Worm (Caenorhabditis elegans) whole organism, L4 larva: ENCODE data around the gene set-2.

Source experiments
- F10B5.3 ChIP-seq: sonication (generic microtip); optimal IDR thresholded peaks from 2 replicates; lab custom pipeline; 2016; ENCODE audit warnings: mild to moderate bottlenecking, missing genetic modification characterization, missing compliant biosample characterization
- F49E8.2 ChIP-seq: sonication (generic microtip); optimal IDR thresholded peaks from 2 replicates; lab custom pipeline; 2016; ENCODE audit warnings: missing compliant biosample characterization, mild to moderate bottlenecking, missing genetic modification characterization, borderline replicate concordance
- R02D3.7 ChIP-seq: fragments of 150-350 bp; sonication (generic microtip); optimal IDR thresholded peaks from 3 replicates; lab custom pipeline; 2014; ENCODE audit warnings: missing biosample characterization, missing genetic modification characterization
- Y5F2A.4 ChIP-seq: fragments of 200-800 bp; sonication (Bioruptor generic); optimal IDR thresholded peaks from 2 replicates; lab custom pipeline; 2018; ENCODE audit warnings: mild to moderate bottlenecking, missing genetic modification characterization, missing compliant biosample characterization
- ZK337.2 ChIP-seq: fragments of 200-800 bp; sonication (Bioruptor generic); IDR thresholded peaks from 2 replicates; pipeline ENCODE4 v1.3.6; 2022; ENCODE audit warnings: missing genetic modification reagents, missing genetic modification characterization, missing compliant biosample characterization
- aha-1 ChIP-seq: fragments of 150-350 bp; peaks from one replicate; lab custom pipeline; 2014; ENCODE audit warnings: missing biosample characterization, missing genetic modification characterization
- ama-1 ChIP-seq: fragments of 150-350 bp; optimal IDR thresholded peaks from 2 replicates; lab custom pipeline; 2014; ENCODE audit warnings: inconsistent platforms, mixed read lengths
- arid-1 ChIP-seq: fragments of 200-800 bp; sonication (Bioruptor generic); conservative IDR thresholded peaks from 2 replicates; pipeline ENCODE4 v1.3.6; 2022; ENCODE audit warnings: missing genetic modification reagents, missing genetic modification characterization, missing compliant biosample characterization
- attf-4 ChIP-seq: sonication (generic microtip); optimal IDR thresholded peaks from 3 replicates; lab custom pipeline; 2017; ENCODE audit warnings: missing biosample characterization, missing genetic modification characterization
- ces-1 ChIP-seq: fragments of 150-350 bp; sonication (generic microtip); optimal IDR thresholded peaks from 4 replicates; lab custom pipeline; 2014; ENCODE audit warnings: missing biosample characterization, missing genetic modification reagents, missing genetic modification characterization
- ctbp-1 ChIP-seq: fragments of 200-800 bp; sonication (Bioruptor generic); IDR thresholded peaks from 2 replicates; pipeline ENCODE4 v1.3.6; 2022; ENCODE audit warnings: missing genetic modification reagents, missing genetic modification characterization, missing compliant biosample characterization
- daf-19 ChIP-seq: fragments of 200-800 bp; sonication (Bioruptor generic); conservative IDR thresholded peaks from 2 replicates; pipeline ENCODE4 v1.3.6; 2022; ENCODE audit warnings: missing genetic modification characterization, missing compliant biosample characterization
- dmd-6 ChIP-seq: fragments of 200-800 bp; sonication (Bioruptor generic); IDR thresholded peaks from 2 replicates; pipeline ENCODE4 v1.3.6; 2022; ENCODE audit warnings: missing genetic modification reagents, missing genetic modification characterization, missing compliant biosample characterization
- dmd-8 ChIP-seq: fragments of 200-800 bp; sonication (Bioruptor generic); IDR thresholded peaks from 2 replicates; pipeline ENCODE4 v1.3.6; 2022; ENCODE audit warnings: missing genetic modification characterization, missing compliant biosample characterization
- dpl-1 ChIP-seq: fragments of 150-350 bp; optimal IDR thresholded peaks from 2 replicates; lab custom pipeline; 2014; ENCODE audit warnings: missing biosample characterization, missing genetic modification reagents, missing genetic modification characterization
- egl-27 ChIP-seq: sonication (generic microtip); optimal IDR thresholded peaks from 3 replicates; lab custom pipeline; 2017; ENCODE audit warnings: missing biosample characterization, missing genetic modification reagents, missing genetic modification characterization
- fkh-10 ChIP-seq: fragments of 150-350 bp; optimal IDR thresholded peaks from 2 replicates; lab custom pipeline; 2014; ENCODE audit warnings: missing biosample characterization, missing genetic modification reagents, missing genetic modification characterization
- hif-1 ChIP-seq, 2 experiments: sonication (generic microtip); optimal IDR thresholded peaks; 2 replicates each; lab custom pipeline; 2016 to 2017; ENCODE audit warnings: missing compliant biosample characterization in 2 of 2, missing genetic modification characterization in 2 of 2, missing genetic modification reagents in 2 of 2, missing genotype in 2 of 2, mild to moderate bottlenecking in 1 of 2
- lim-7 ChIP-seq: fragments of 200-800 bp; sonication (Bioruptor generic); IDR thresholded peaks from 2 replicates; pipeline ENCODE4 v1.3.6; 2022; ENCODE audit warnings: missing genetic modification characterization, missing compliant biosample characterization
- lin-1 ChIP-seq: fragments of 200-800 bp; sonication (Bioruptor generic); IDR thresholded peaks from 2 replicates; pipeline ENCODE4 v1.3.6; 2022; ENCODE audit warnings: missing genetic modification reagents, missing genetic modification characterization, missing compliant biosample characterization
- lin-13 ChIP-seq: fragments of 150-350 bp; optimal IDR thresholded peaks from 2 replicates; lab custom pipeline; 2014; ENCODE audit warnings: missing biosample characterization, missing genetic modification reagents, missing genetic modification characterization
- lin-38 ChIP-seq: fragments of 200-800 bp; sonication (Bioruptor generic); IDR thresholded peaks from 2 replicates; pipeline ENCODE4 v1.3.6; 2022; ENCODE audit warnings: missing genetic modification reagents, missing genetic modification characterization, missing compliant biosample characterization
- lin-39 ChIP-seq: fragments of 150-350 bp; optimal IDR thresholded peaks from 2 replicates; lab custom pipeline; 2014; ENCODE audit warnings: missing biosample characterization, missing genetic modification reagents, missing genetic modification characterization
- lir-3 ChIP-seq: sonication (generic microtip); optimal IDR thresholded peaks from 2 replicates; lab custom pipeline; 2016; ENCODE audit warnings: mild to moderate bottlenecking, missing genetic modification characterization, missing compliant biosample characterization
- mep-1 ChIP-seq: fragments of 150-350 bp; sonication (generic microtip); optimal IDR thresholded peaks from 3 replicates; lab custom pipeline; 2014; ENCODE audit warnings: missing biosample characterization, missing genetic modification characterization
- mes-2 ChIP-seq: sonication (generic microtip); optimal IDR thresholded peaks from 2 replicates; lab custom pipeline; 2016; ENCODE audit warnings: missing genotype, mild to moderate bottlenecking, missing genetic modification characterization, missing compliant biosample characterization; ENCODE audit not compliant: poor library complexity, severe bottlenecking
- mxl-2 ChIP-seq: fragments of 200-800 bp; sonication (Bioruptor generic); conservative IDR thresholded peaks from 2 replicates; pipeline ENCODE4 v1.3.6; 2022; ENCODE audit warnings: missing genetic modification reagents, missing genetic modification characterization, missing compliant biosample characterization
- nhr-11 ChIP-seq: fragments of 150-350 bp; optimal IDR thresholded peaks from 2 replicates; lab custom pipeline; 2014; ENCODE audit warnings: missing biosample characterization, missing genetic modification characterization
- nhr-111 ChIP-seq: fragments of 200-800 bp; sonication (Bioruptor generic); optimal IDR thresholded peaks from 2 replicates; lab custom pipeline; 2018; ENCODE audit warnings: mild to moderate bottlenecking, missing genetic modification characterization, missing compliant biosample characterization
- nhr-28 ChIP-seq: fragments of 150-350 bp; optimal IDR thresholded peaks from 2 replicates; lab custom pipeline; 2014; ENCODE audit warnings: missing biosample characterization, missing genetic modification characterization
- nhr-41 ChIP-seq: fragments of 200-800 bp; sonication (Bioruptor generic); IDR thresholded peaks from 2 replicates; pipeline ENCODE4 v1.3.6; 2022; ENCODE audit warnings: missing genetic modification reagents, missing genetic modification characterization, missing compliant biosample characterization
- nhr-42 ChIP-seq: fragments of 200-800 bp; sonication (Bioruptor generic); IDR thresholded peaks from 2 replicates; pipeline ENCODE4 v1.3.6; 2022; ENCODE audit warnings: missing genetic modification characterization, missing compliant biosample characterization
- nhr-48 ChIP-seq: sonication (generic microtip); optimal IDR thresholded peaks from 2 replicates; lab custom pipeline; 2016; ENCODE audit warnings: mild to moderate bottlenecking, missing genetic modification characterization, missing compliant biosample characterization
- nhr-76 ChIP-seq: fragments of 150-350 bp; optimal IDR thresholded peaks from 2 replicates; lab custom pipeline; 2014; ENCODE audit warnings: missing biosample characterization, missing genetic modification characterization
- nhr-77 ChIP-seq: fragments of 150-350 bp; optimal IDR thresholded peaks from 2 replicates; lab custom pipeline; 2014; ENCODE audit warnings: missing biosample characterization, missing genetic modification characterization
- pha-4 ChIP-seq, 2 experiments: fragments of 150-350 bp in 1 of 2; fragments of 200-800 bp in 1 of 2; sonication (Bioruptor generic) in 1 of 2; IDR thresholded peaks in 1 of 2; optimal IDR thresholded peaks in 1 of 2; 2 replicates each; pipeline versions ENCODE4 v1.3.6 to Lab custom; 2014 to 2022; ENCODE audit warnings: missing genetic modification characterization in 2 of 2, missing genetic modification reagents in 2 of 2, missing biosample characterization in 1 of 2, missing compliant biosample characterization in 1 of 2
- pqm-1 ChIP-seq: sonication (generic microtip); optimal IDR thresholded peaks from 2 replicates; lab custom pipeline; 2017; ENCODE audit warnings: missing biosample characterization, missing genetic modification characterization
- rbr-2 ChIP-seq: sonication (generic microtip); optimal IDR thresholded peaks from 2 replicates; lab custom pipeline; 2016; ENCODE audit warnings: missing genotype, missing genetic modification characterization, missing compliant biosample characterization
- saeg-2 ChIP-seq: fragments of 200-800 bp; sonication (Bioruptor generic); IDR thresholded peaks from 2 replicates; pipeline ENCODE4 v1.3.6; 2022; ENCODE audit warnings: missing genetic modification reagents, missing genetic modification characterization, missing compliant biosample characterization
- snpc-1.2 ChIP-seq: fragments of 200-800 bp; sonication (Bioruptor generic); IDR thresholded peaks from 2 replicates; pipeline ENCODE4 v1.3.6; 2022; ENCODE audit warnings: missing genetic modification reagents, missing genetic modification characterization, missing compliant biosample characterization
- snpc-4 ChIP-seq: fragments of 150-350 bp; optimal IDR thresholded peaks from 2 replicates; lab custom pipeline; 2014; ENCODE audit warnings: missing biosample characterization, missing genetic modification characterization
- spr-3 ChIP-seq: fragments of 200-800 bp; sonication (Bioruptor generic); optimal IDR thresholded peaks from 2 replicates; lab custom pipeline; 2018; ENCODE audit warnings: mild to moderate bottlenecking, missing genetic modification characterization, missing compliant biosample characterization
- tra-1 ChIP-seq: fragments of 200-800 bp; sonication (Bioruptor generic); IDR thresholded peaks from 2 replicates; pipeline ENCODE4 v1.3.6; 2022; ENCODE audit warnings: missing genetic modification reagents, missing genetic modification characterization, missing compliant biosample characterization
- unc-130 ChIP-seq: sonication (generic microtip); optimal IDR thresholded peaks from 2 replicates; lab custom pipeline; 2016; ENCODE audit warnings: missing genetic modification reagents, missing genetic modification characterization, missing compliant biosample characterization
- zag-1 ChIP-seq: fragments of 150-350 bp; optimal IDR thresholded peaks from 2 replicates; lab custom pipeline; 2014; ENCODE audit warnings: missing biosample characterization, missing genetic modification characterization
- zfp-2 ChIP-seq: sonication (generic microtip); optimal IDR thresholded peaks from 2 replicates; lab custom pipeline; 2016; ENCODE audit warnings: mild to moderate bottlenecking, missing genetic modification characterization, missing compliant biosample characterization
- zfp-3 ChIP-seq: fragments of 200-800 bp; sonication (Bioruptor generic); conservative IDR thresholded peaks from 2 replicates; pipeline ENCODE4 v1.3.6; 2022; ENCODE audit warnings: missing genetic modification reagents, missing genetic modification characterization, missing compliant biosample characterization
- zip-2 ChIP-seq: fragments of 150-350 bp; optimal IDR thresholded peaks from 2 replicates; lab custom pipeline; 2014; ENCODE audit warnings: missing biosample characterization, missing genetic modification characterization
- ztf-7 ChIP-seq: fragments of 150-350 bp; optimal IDR thresholded peaks from 2 replicates; lab custom pipeline; 2014; ENCODE audit warnings: missing biosample characterization, missing genetic modification characterization

set-2 gene

DNA sequence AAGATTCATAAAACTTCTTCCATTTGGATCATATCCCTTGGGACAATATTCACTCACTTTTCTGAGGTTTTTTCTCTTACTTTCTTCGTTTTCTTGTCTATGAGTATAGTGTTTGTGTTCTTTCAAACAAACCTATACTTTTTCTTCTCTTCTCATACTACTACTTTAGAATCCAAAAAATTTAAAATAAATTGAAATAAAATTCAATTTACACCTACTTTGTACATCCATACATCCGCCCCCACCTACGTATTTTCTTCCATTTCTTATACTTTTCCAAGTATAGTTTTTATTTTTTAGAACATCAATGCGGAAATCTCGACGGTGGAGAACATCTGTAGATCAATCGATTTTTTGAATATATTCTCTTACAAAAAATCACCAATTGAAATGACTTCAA lies 35.3 kb upstream of the set-2 start, which contains the start of gene nca-2:
TSS of gene nca-2 (plus strand) at position 301 of the 400 bp plus-strand sequence.
- TF ChIP-seq snpc-4 (tag; lab: Kevin White, UChicago) = no peak
- no peak for TF ChIP-seq zip-2 (tag; lab: Kevin White, UChicago)
- TF ChIP-seq dmd-6 = no peak
- TF ChIP-seq hif-1 (tag; optimal IDR thresholded peaks at IDR 0.05; lab: Kevin White, UChicago) = no peak

DNA sequence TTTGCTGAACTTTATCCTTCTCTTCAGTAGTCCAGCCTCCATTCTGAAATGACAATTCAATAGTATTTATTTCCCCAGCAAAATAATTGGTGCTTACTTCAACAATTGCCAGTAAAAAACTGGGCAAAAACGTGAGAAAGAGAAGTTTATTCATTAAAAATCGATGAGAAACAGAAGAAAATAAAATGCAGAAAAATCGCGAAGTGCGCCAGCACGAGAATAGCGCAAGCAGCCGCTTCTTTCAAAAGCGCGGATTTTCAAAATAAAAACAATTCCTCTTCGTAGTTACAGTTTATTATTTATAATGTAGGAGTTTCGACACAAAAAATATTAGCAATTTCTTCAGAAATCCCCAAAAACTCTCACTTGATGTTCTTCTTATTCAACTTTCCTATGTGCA lies 32.9 kb upstream of the set-2 start, which contains the start of gene C27F2.9:
TSS of gene C27F2.9 (minus strand) at position 159 of the 400 bp plus-strand sequence.
- TF ChIP-seq snpc-1.2 (no peak), fkh-10 (GFP tag; lab: Kevin White, UChicago) (peak; percentile 57), arid-1 (peak; percentile 77; the same call in 1 of the 2 replicates), ZK337.2 (GFP tag; lab: Robert Waterston, UW) (no peak), nhr-48 (tag; lab: Kevin White, UChicago) (peak; percentile 54), pqm-1 (no peak), rbr-2 (tag; lab: Kevin White, UChicago) (peak; percentile 82), ztf-7 (tag; lab: Kevin White, UChicago) (peak; percentile 43), aha-1 (no peak), Y5F2A.4 (GFP tag; lab: Kevin White, UChicago) (no peak), lin-1 (GFP tag; lab: Robert Waterston, UW) (no peak), nhr-76 (tag; lab: Kevin White, UChicago) (no peak), egl-27 (tag; lab: Kevin White, UChicago) (no peak), nhr-41 (GFP tag; lab: Robert Waterston, UW) (no peak), dmd-8 (GFP tag; lab: Robert Waterston, UW) (no peak), mxl-2 (GFP tag; lab: Robert Waterston, UW) (no peak), nhr-28 (no peak), nhr-77 (tag; lab: Kevin White, UChicago) (peak; percentile 52), spr-3 (GFP tag; lab: Kevin White, UChicago) (no peak), F10B5.3 (tag; lab: Kevin White, UChicago) (peak; percentile 56), lin-38 (GFP tag; lab: Robert Waterston, UW) (peak; percentile 89), saeg-2 (GFP tag; lab: Robert Waterston, UW) (no peak), tra-1 (GFP tag; lab: Robert Waterston, UW) (peak; percentile 54; the same call in 1 of the 2 replicates), lin-39 (tag; lab: Kevin White, UChicago) (no peak), R02D3.7 (tag; lab: Kevin White, UChicago) (no peak), ces-1 (GFP tag; lab: Kevin White, UChicago) (no peak), hif-1 (tag; optimal IDR thresholded peaks at IDR 0.05; lab: Kevin White, UChicago) (peak; percentile 40 to 58), zfp-2 (tag; lab: Kevin White, UChicago) (no peak), pha-4 (GFP tag; IDR thresholded peaks at IDR 0.05; lab: Robert Waterston, UW) (peak; percentile 85), pha-4 (tag; optimal IDR thresholded peaks at IDR 0.05; lab: Kevin White, UChicago) (peak; percentile 86), ama-1 (peak; percentile 22), mep-1 (peak; percentile 88), nhr-11 (tag; lab: Kevin White, UChicago) (peak; percentile 84), attf-4 (tag; lab: Kevin White, UChicago) (no peak), lir-3 (tag; lab: Kevin White, UChicago) (no peak), unc-130 (peak; percentile 59), lim-7 (GFP tag; lab: Robert Waterston, UW) (no peak), mes-2 (tag; lab: Kevin White, UChicago) (peak; percentile 95), nhr-111 (GFP tag; lab: Kevin White, UChicago) (no peak), zag-1 (tag; lab: Kevin White, UChicago) (no peak), dmd-6 (peak; percentile 67), daf-19 (no peak), lin-13 (GFP tag; lab: Kevin White, UChicago) (peak; percentile 61), dpl-1 (GFP tag; lab: Kevin White, UChicago) (peak; percentile 99), ctbp-1 (peak; percentile 32; the same call in 1 of the 2 replicates), nhr-42 (GFP tag; lab: Robert Waterston, UW) (peak; percentile 88), zfp-3 (GFP tag; lab: Robert Waterston, UW) (0 out of 2 replicates have a peak, but pooled peaks have one; percentile 57), F49E8.2 (peak; percentile 19)
